Worm (Caenorhabditis elegans) whole organism, early embryonic: ENCODE results near the gene R02E4.3.

Source experiments
- B0310.2 ChIP-seq: sonication (generic microtip); optimal IDR thresholded peaks from 2 replicates; lab custom pipeline; 2016; ENCODE audit warnings: mild to moderate bottlenecking, missing genetic modification characterization, missing compliant biosample characterization
- F13C5.2 ChIP-seq: sonication (generic microtip); optimal IDR thresholded peaks from 2 replicates; lab custom pipeline; 2017; ENCODE audit warnings: mild to moderate bottlenecking, missing genetic modification characterization, inconsistent platforms, missing compliant biosample characterization
- aly-1 ChIP-seq: sonication (generic microtip); optimal IDR thresholded peaks from 2 replicates; lab custom pipeline; 2016; ENCODE audit warnings: missing genetic modification characterization, missing compliant biosample characterization
- ama-1 ChIP-seq: fragments of 150-350 bp; optimal IDR thresholded peaks from 2 replicates; lab custom pipeline; 2014
- ceh-13 ChIP-seq: fragments of 200-800 bp; sonication (Bioruptor generic); optimal IDR thresholded peaks from 2 replicates; lab custom pipeline; 2018; ENCODE audit warnings: mild to moderate bottlenecking, missing genetic modification characterization, missing compliant biosample characterization
- ceh-36 ChIP-seq: sonication (generic microtip); optimal IDR thresholded peaks from 2 replicates; lab custom pipeline; 2016; ENCODE audit warnings: missing genetic modification characterization, inconsistent platforms, missing compliant biosample characterization
- ets-7 ChIP-seq: sonication (generic microtip); optimal IDR thresholded peaks from 2 replicates; lab custom pipeline; 2016; ENCODE audit warnings: missing genotype, missing genetic modification characterization, missing compliant biosample characterization
- flt-1 ChIP-seq: fragments of 200-800 bp; sonication (Bioruptor generic); IDR thresholded peaks from 2 replicates; pipeline ENCODE4 v1.3.6; 2022; ENCODE audit warnings: missing genetic modification characterization, missing compliant biosample characterization
- hmbx-1 ChIP-seq: sonication (generic microtip); optimal IDR thresholded peaks from 2 replicates; lab custom pipeline; 2016; ENCODE audit warnings: mild to moderate bottlenecking, missing genetic modification characterization, missing compliant biosample characterization
- hmg-4 ChIP-seq: fragments of 200-800 bp; sonication (Bioruptor generic); optimal IDR thresholded peaks from 2 replicates; lab custom pipeline; 2018; ENCODE audit warnings: mild to moderate bottlenecking, missing genetic modification characterization, missing compliant biosample characterization
- hnd-1 ChIP-seq: sonication (generic microtip); optimal IDR thresholded peaks from 2 replicates; lab custom pipeline; 2016; ENCODE audit warnings: missing genetic modification characterization, missing compliant biosample characterization
- pes-1 ChIP-seq: fragments of 200-800 bp; sonication (Bioruptor generic); IDR thresholded peaks from 2 replicates; pipeline ENCODE4 v1.3.6; 2022; ENCODE audit warnings: missing genetic modification reagents, missing genetic modification characterization, missing compliant biosample characterization
- scrt-1 ChIP-seq: fragments of 200-800 bp; sonication (Bioruptor generic); IDR thresholded peaks from 2 replicates; pipeline ENCODE4 v1.3.6; 2022; ENCODE audit warnings: missing genetic modification characterization, missing compliant biosample characterization
- sea-1 ChIP-seq: fragments of 200-800 bp; sonication (Bioruptor generic); conservative IDR thresholded peaks from 2 replicates; pipeline ENCODE4 v1.3.6; 2022; ENCODE audit warnings: missing genetic modification characterization, missing compliant biosample characterization
- tbx-11 ChIP-seq: fragments of 200-800 bp; sonication (Bioruptor generic); IDR thresholded peaks from 2 replicates; pipeline ENCODE4 v1.3.6; 2022; ENCODE audit warnings: missing genetic modification characterization, missing compliant biosample characterization
- tbx-37 ChIP-seq: fragments of 200-800 bp; sonication (Bioruptor generic); conservative IDR thresholded peaks from 2 replicates; pipeline ENCODE4 v1.3.6; 2022; ENCODE audit warnings: missing genetic modification reagents, missing genetic modification characterization, missing compliant biosample characterization
- tra-4 ChIP-seq: sonication (generic microtip); optimal IDR thresholded peaks from 2 replicates; lab custom pipeline; 2017; ENCODE audit warnings: missing genetic modification characterization, missing compliant biosample characterization

Gene R02E4.3

ce11 chrX:4139593-4140565 lies 38.0 kb upstream of the R02E4.3 start, which contains the start of gene ZK470.4:
ZK470.4 (minus strand) TSS chrX:4139767.
- no peak for TF ChIP-seq tra-4 (tag; lab: Kevin White, UChicago)
- no peak for TF ChIP-seq scrt-1 (GFP tag; lab: Robert Waterston, UW)
- no peak for TF ChIP-seq tbx-37
- no peak for TF ChIP-seq hmbx-1
- no peak for TF ChIP-seq sea-1 (GFP tag; lab: Robert Waterston, UW)
- TF ChIP-seq ama-1 (lab: Kevin White, UChicago) = no peak
- TF ChIP-seq flt-1 (GFP tag; lab: Robert Waterston, UW) = no peak
- no peak for TF ChIP-seq hnd-1 (tag; lab: Kevin White, UChicago)
- no peak for TF ChIP-seq tbx-11
- no peak for TF ChIP-seq ceh-13 (GFP tag; lab: Kevin White, UChicago)

ce11 chrX:4138413-4139193 lies 36.7 kb upstream of the R02E4.3 start:
- TF ChIP-seq hmg-4 (GFP tag; lab: Kevin White, UChicago) = no peak
- TF ChIP-seq tbx-11 = no peak
- TF ChIP-seq tra-4 (tag; lab: Kevin White, UChicago) = no peak
- TF ChIP-seq pes-1 (GFP tag; lab: Robert Waterston, UW) = no peak
- TF ChIP-seq F13C5.2 (tag; lab: Kevin White, UChicago) = no peak
- no peak for TF ChIP-seq flt-1 (GFP tag; lab: Robert Waterston, UW)
- TF ChIP-seq B0310.2 = no peak
- no peak for TF ChIP-seq ama-1 (lab: Kevin White, UChicago)
- TF ChIP-seq ets-7 (tag; lab: Kevin White, UChicago) = no peak
- no peak for TF ChIP-seq hmbx-1
- no peak for TF ChIP-seq sea-1 (GFP tag; lab: Robert Waterston, UW)
- no peak for TF ChIP-seq tbx-37

ce11 chrX:4137452-4138164 lies 35.7 kb upstream of the R02E4.3 start:
- TF ChIP-seq flt-1 (GFP tag; lab: Robert Waterston, UW) = no peak
- TF ChIP-seq scrt-1 (GFP tag; lab: Robert Waterston, UW) = no peak
- TF ChIP-seq ceh-36 (tag; lab: Kevin White, UChicago) = no peak
- no peak for TF ChIP-seq sea-1 (GFP tag; lab: Robert Waterston, UW)
- TF ChIP-seq ama-1 (lab: Kevin White, UChicago) = no peak

- TF ChIP-seq scrt-1 (GFP tag; lab: Robert Waterston, UW) = no peak
- TF ChIP-seq hnd-1 (tag; lab: Kevin White, UChicago) = no peak
- no peak for TF ChIP-seq hmbx-1
- no peak for TF ChIP-seq sea-1 (GFP tag; lab: Robert Waterston, UW)
- TF ChIP-seq aly-1 (tag; lab: Kevin White, UChicago) = no peak
- TF ChIP-seq B0310.2 = no peak
- TF ChIP-seq flt-1 (GFP tag; lab: Robert Waterston, UW) = no peak
Measured at ce11 chrX:4136547-4137311, 34.8 kb upstream of the R02E4.3 start.

- TF ChIP-seq hmbx-1 = no peak
- TF ChIP-seq B0310.2 = no peak
- no peak for TF ChIP-seq tbx-11
- TF ChIP-seq tbx-37 = no peak
- no peak for TF ChIP-seq ets-7 (tag; lab: Kevin White, UChicago)
- no peak for TF ChIP-seq pes-1 (GFP tag; lab: Robert Waterston, UW)
- no peak for TF ChIP-seq hnd-1 (tag; lab: Kevin White, UChicago)
- TF ChIP-seq F13C5.2 (tag; lab: Kevin White, UChicago) = no peak
- no peak for TF ChIP-seq tra-4 (tag; lab: Kevin White, UChicago)
- TF ChIP-seq ceh-36 (tag; lab: Kevin White, UChicago) = no peak
- no peak for TF ChIP-seq scrt-1 (GFP tag; lab: Robert Waterston, UW)
Measured at ce11 chrX:4134855-4135254, 32.9 kb upstream of the R02E4.3 start, which contains the start of gene ZK470.2. ZK470.2 (plus strand) TSS chrX:4135155.

- TF ChIP-seq ama-1 (lab: Kevin White, UChicago) (no peak), ceh-36 (tag; lab: Kevin White, UChicago) (no peak), tbx-37 (no peak), ets-7 (tag; lab: Kevin White, UChicago) (no peak), aly-1 (tag; lab: Kevin White, UChicago) (no peak), F13C5.2 (tag; lab: Kevin White, UChicago) (no peak), hnd-1 (tag; lab: Kevin White, UChicago) (no peak), sea-1 (GFP tag; lab: Robert Waterston, UW) (no peak), hmg-4 (GFP tag; lab: Kevin White, UChicago) (no peak), B0310.2 (no peak), pes-1 (GFP tag; lab: Robert Waterston, UW) (no peak), tbx-11 (no peak), flt-1 (GFP tag; lab: Robert Waterston, UW) (no peak), scrt-1 (GFP tag; lab: Robert Waterston, UW) (no peak), hmbx-1 (no peak), ceh-13 (GFP tag; lab: Kevin White, UChicago) (no peak), tra-4 (tag; lab: Kevin White, UChicago) (no peak)
Measured at ce11 chrX:4133378-4133777, 31.5 kb upstream of the R02E4.3 start.
